Worm (Caenorhabditis elegans) whole organism, L4 larva: ENCODE results near the gene daf-6.
A peak's percentile ranks its signal among the peaks of the same experiment; 100 is the strongest.

Experiments used
- F44E2.7 ChIP-seq: fragments of 200-800 bp; sonication (Bioruptor generic); IDR thresholded peaks from 2 replicates; pipeline ENCODE4 v2.1.2; 2022; ENCODE audit warnings: missing genetic modification characterization, missing compliant biosample characterization
- F49E8.2 ChIP-seq: sonication (generic microtip); optimal IDR thresholded peaks from 2 replicates; lab custom pipeline; 2016; ENCODE audit warnings: missing compliant biosample characterization, mild to moderate bottlenecking, missing genetic modification characterization, borderline replicate concordance
- T20F7.1 ChIP-seq: fragments of 200-800 bp; sonication (Bioruptor generic); optimal IDR thresholded peaks from 2 replicates; lab custom pipeline; 2018; ENCODE audit warnings: mild to moderate bottlenecking, missing genetic modification characterization, missing compliant biosample characterization
- Y105C5A.15 ChIP-seq: fragments of 200-800 bp; sonication (Bioruptor generic); IDR thresholded peaks from 2 replicates; pipeline ENCODE4 v1.3.6; 2022; ENCODE audit warnings: missing genetic modification characterization, missing compliant biosample characterization
- Y75B8A.6 ChIP-seq: fragments of 200-800 bp; sonication (Bioruptor generic); IDR thresholded peaks from 2 replicates; pipeline ENCODE4 v1.3.6; 2022; ENCODE audit warnings: missing genetic modification reagents, missing genetic modification characterization, missing compliant biosample characterization
- ZK546.5 ChIP-seq, 2 experiments: sonication (generic microtip); optimal IDR thresholded peaks; 2 replicates each; lab custom pipeline; 2017; ENCODE audit warnings: missing biosample characterization in 2 of 2, missing genetic modification characterization in 2 of 2
- aha-1 ChIP-seq: fragments of 150-350 bp; peaks from one replicate; lab custom pipeline; 2014; ENCODE audit warnings: missing biosample characterization, missing genetic modification characterization
- aly-2 ChIP-seq: sonication (generic microtip); optimal IDR thresholded peaks from 2 replicates; lab custom pipeline; 2018; ENCODE audit warnings: missing biosample characterization, missing genetic modification characterization
- ceh-82 ChIP-seq: sonication (generic microtip); optimal IDR thresholded peaks from 2 replicates; lab custom pipeline; 2017; ENCODE audit warnings: missing biosample characterization, missing genetic modification characterization
- daf-12 ChIP-seq: fragments of 150-350 bp; optimal IDR thresholded peaks from 2 replicates; lab custom pipeline; 2014; ENCODE audit warnings: missing biosample characterization, missing genetic modification reagents, missing genetic modification characterization
- daf-16 ChIP-seq, 3 experiments: sonication (generic microtip); optimal IDR thresholded peaks; 2 replicates each; lab custom pipeline; 2016 to 2017; ENCODE audit warnings: missing genetic modification characterization in 3 of 3, missing genetic modification reagents in 3 of 3, mild to moderate bottlenecking in 2 of 3, missing compliant biosample characterization in 2 of 3, missing biosample characterization in 1 of 3, moderate library complexity in 1 of 3
- dmd-9 ChIP-seq: fragments of 200-800 bp; sonication (Bioruptor generic); IDR thresholded peaks from 2 replicates; pipeline ENCODE4 v1.3.6; 2022; ENCODE audit warnings: missing genetic modification reagents, missing genetic modification characterization, missing compliant biosample characterization
- dpl-1 ChIP-seq: fragments of 150-350 bp; optimal IDR thresholded peaks from 2 replicates; lab custom pipeline; 2014; ENCODE audit warnings: missing biosample characterization, missing genetic modification reagents, missing genetic modification characterization
- duxl-1 ChIP-seq: sonication (generic microtip); optimal IDR thresholded peaks from 2 replicates; lab custom pipeline; 2016; ENCODE audit warnings: mild to moderate bottlenecking, missing genetic modification characterization, moderate library complexity, missing compliant biosample characterization; ENCODE audit not compliant: poor library complexity
- dve-1 ChIP-seq: sonication (generic microtip); optimal IDR thresholded peaks from 2 replicates; lab custom pipeline; 2017; ENCODE audit warnings: antibody characterized with exemption, mild to moderate bottlenecking, missing genetic modification characterization, missing compliant biosample characterization; ENCODE audit not compliant: insufficient read depth
- egl-27 ChIP-seq: sonication (generic microtip); optimal IDR thresholded peaks from 3 replicates; lab custom pipeline; 2017; ENCODE audit warnings: missing biosample characterization, missing genetic modification reagents, missing genetic modification characterization
- fkh-10 ChIP-seq: fragments of 150-350 bp; optimal IDR thresholded peaks from 2 replicates; lab custom pipeline; 2014; ENCODE audit warnings: missing biosample characterization, missing genetic modification reagents, missing genetic modification characterization
- fos-1 ChIP-seq: fragments of 150-350 bp; optimal IDR thresholded peaks from 2 replicates; lab custom pipeline; 2014; ENCODE audit warnings: missing biosample characterization, missing genetic modification characterization
- hlh-11 ChIP-seq: fragments of 200-800 bp; sonication (Bioruptor generic); optimal IDR thresholded peaks from 2 replicates; lab custom pipeline; 2018; ENCODE audit warnings: mild to moderate bottlenecking, missing genetic modification characterization, missing compliant biosample characterization
- jun-1 ChIP-seq: fragments of 150-350 bp; optimal IDR thresholded peaks from 2 replicates; lab custom pipeline; 2014; ENCODE audit warnings: missing biosample characterization, missing genetic modification reagents, missing genetic modification characterization
- lin-1 ChIP-seq: fragments of 200-800 bp; sonication (Bioruptor generic); IDR thresholded peaks from 2 replicates; pipeline ENCODE4 v1.3.6; 2022; ENCODE audit warnings: missing genetic modification reagents, missing genetic modification characterization, missing compliant biosample characterization
- lin-13 ChIP-seq: fragments of 150-350 bp; optimal IDR thresholded peaks from 2 replicates; lab custom pipeline; 2014; ENCODE audit warnings: missing biosample characterization, missing genetic modification reagents, missing genetic modification characterization
- madf-5 ChIP-seq, 2 experiments: fragments of 200-800 bp; sonication (Bioruptor generic); IDR thresholded peaks; 2 replicates each; pipeline ENCODE4 v1.3.6; 2022; ENCODE audit warnings: missing compliant biosample characterization in 2 of 2, missing genetic modification characterization in 2 of 2
- madf-9 ChIP-seq: fragments of 200-800 bp; sonication (Bioruptor generic); conservative IDR thresholded peaks from 2 replicates; pipeline ENCODE4 v1.3.6; 2022; ENCODE audit warnings: missing genetic modification reagents, missing genetic modification characterization, missing compliant biosample characterization
- mdl-1 ChIP-seq, 2 experiments: fragments of 150-350 bp in 1 of 2; sonication (generic microtip) in 1 of 2; optimal IDR thresholded peaks; 2 replicates each; lab custom pipeline; 2014 to 2017; ENCODE audit warnings: missing biosample characterization in 2 of 2, missing genetic modification characterization in 2 of 2
- mes-2 ChIP-seq: sonication (generic microtip); optimal IDR thresholded peaks from 2 replicates; lab custom pipeline; 2016; ENCODE audit warnings: missing genotype, mild to moderate bottlenecking, missing genetic modification characterization, missing compliant biosample characterization; ENCODE audit not compliant: poor library complexity, severe bottlenecking
- mxl-2 ChIP-seq: fragments of 200-800 bp; sonication (Bioruptor generic); conservative IDR thresholded peaks from 2 replicates; pipeline ENCODE4 v1.3.6; 2022; ENCODE audit warnings: missing genetic modification reagents, missing genetic modification characterization, missing compliant biosample characterization
- mxl-3 ChIP-seq: fragments of 200-800 bp; sonication (Bioruptor generic); optimal IDR thresholded peaks from 2 replicates; lab custom pipeline; 2018; ENCODE audit warnings: mild to moderate bottlenecking, missing genetic modification characterization, missing compliant biosample characterization
- nhr-102 ChIP-seq: sonication (generic microtip); optimal IDR thresholded peaks from 2 replicates; lab custom pipeline; 2016; ENCODE audit warnings: mild to moderate bottlenecking, missing genetic modification characterization, moderate library complexity, missing compliant biosample characterization
- nhr-11 ChIP-seq: fragments of 150-350 bp; optimal IDR thresholded peaks from 2 replicates; lab custom pipeline; 2014; ENCODE audit warnings: missing biosample characterization, missing genetic modification characterization
- nhr-237 ChIP-seq: sonication (generic microtip); optimal IDR thresholded peaks from 2 replicates; lab custom pipeline; 2017; ENCODE audit warnings: missing biosample characterization, missing genetic modification characterization
- nhr-28 ChIP-seq: fragments of 150-350 bp; optimal IDR thresholded peaks from 2 replicates; lab custom pipeline; 2014; ENCODE audit warnings: missing biosample characterization, missing genetic modification characterization
- nhr-42 ChIP-seq: fragments of 200-800 bp; sonication (Bioruptor generic); IDR thresholded peaks from 2 replicates; pipeline ENCODE4 v1.3.6; 2022; ENCODE audit warnings: missing genetic modification characterization, missing compliant biosample characterization
- nhr-48 ChIP-seq: sonication (generic microtip); optimal IDR thresholded peaks from 2 replicates; lab custom pipeline; 2016; ENCODE audit warnings: mild to moderate bottlenecking, missing genetic modification characterization, missing compliant biosample characterization
- nhr-76 ChIP-seq: fragments of 150-350 bp; optimal IDR thresholded peaks from 2 replicates; lab custom pipeline; 2014; ENCODE audit warnings: missing biosample characterization, missing genetic modification characterization
- nhr-77 ChIP-seq: fragments of 150-350 bp; optimal IDR thresholded peaks from 2 replicates; lab custom pipeline; 2014; ENCODE audit warnings: missing biosample characterization, missing genetic modification characterization
- pha-4 ChIP-seq, 2 experiments: fragments of 150-350 bp in 1 of 2; fragments of 200-800 bp in 1 of 2; sonication (Bioruptor generic) in 1 of 2; IDR thresholded peaks in 1 of 2; optimal IDR thresholded peaks in 1 of 2; 2 replicates each; pipeline versions ENCODE4 v1.3.6 to Lab custom; 2014 to 2022; ENCODE audit warnings: missing genetic modification characterization in 2 of 2, missing genetic modification reagents in 2 of 2, missing biosample characterization in 1 of 2, missing compliant biosample characterization in 1 of 2
- pqm-1 ChIP-seq: sonication (generic microtip); optimal IDR thresholded peaks from 2 replicates; lab custom pipeline; 2017; ENCODE audit warnings: missing biosample characterization, missing genetic modification characterization
- rbr-2 ChIP-seq: sonication (generic microtip); optimal IDR thresholded peaks from 2 replicates; lab custom pipeline; 2016; ENCODE audit warnings: missing genotype, missing genetic modification characterization, missing compliant biosample characterization
- saeg-2 ChIP-seq: fragments of 200-800 bp; sonication (Bioruptor generic); IDR thresholded peaks from 2 replicates; pipeline ENCODE4 v1.3.6; 2022; ENCODE audit warnings: missing genetic modification reagents, missing genetic modification characterization, missing compliant biosample characterization
- skn-1 ChIP-seq: fragments of 150-350 bp; optimal IDR thresholded peaks from 2 replicates; lab custom pipeline; 2014; ENCODE audit warnings: missing biosample characterization, missing genetic modification characterization
- snpc-1.2 ChIP-seq: fragments of 200-800 bp; sonication (Bioruptor generic); IDR thresholded peaks from 2 replicates; pipeline ENCODE4 v1.3.6; 2022; ENCODE audit warnings: missing genetic modification reagents, missing genetic modification characterization, missing compliant biosample characterization
- unc-39 ChIP-seq: sonication (generic microtip); optimal IDR thresholded peaks from 2 replicates; lab custom pipeline; 2017; ENCODE audit warnings: missing biosample characterization, missing genetic modification characterization
- unc-62 ChIP-seq, 3 experiments: fragments of 150-350 bp in 1 of 3; sonication (generic microtip); optimal IDR thresholded peaks in 2 of 3; peaks in 1 of 3; 1 replicate in 1 of 3; 2 replicates in 2 of 3; lab custom pipeline; 2014 to 2017; ENCODE audit warnings: missing biosample characterization in 3 of 3, missing genetic modification characterization in 3 of 3, missing genetic modification reagents in 3 of 3, missing genotype in 1 of 3
- vab-7 ChIP-seq: fragments of 200-800 bp; sonication (Bioruptor generic); IDR thresholded peaks from 2 replicates; pipeline ENCODE4 v1.3.6; 2022; ENCODE audit warnings: missing genetic modification reagents, missing genetic modification characterization, missing compliant biosample characterization
- zfp-3 ChIP-seq: fragments of 200-800 bp; sonication (Bioruptor generic); conservative IDR thresholded peaks from 2 replicates; pipeline ENCODE4 v1.3.6; 2022; ENCODE audit warnings: missing genetic modification reagents, missing genetic modification characterization, missing compliant biosample characterization

Gene daf-6

DNA sequence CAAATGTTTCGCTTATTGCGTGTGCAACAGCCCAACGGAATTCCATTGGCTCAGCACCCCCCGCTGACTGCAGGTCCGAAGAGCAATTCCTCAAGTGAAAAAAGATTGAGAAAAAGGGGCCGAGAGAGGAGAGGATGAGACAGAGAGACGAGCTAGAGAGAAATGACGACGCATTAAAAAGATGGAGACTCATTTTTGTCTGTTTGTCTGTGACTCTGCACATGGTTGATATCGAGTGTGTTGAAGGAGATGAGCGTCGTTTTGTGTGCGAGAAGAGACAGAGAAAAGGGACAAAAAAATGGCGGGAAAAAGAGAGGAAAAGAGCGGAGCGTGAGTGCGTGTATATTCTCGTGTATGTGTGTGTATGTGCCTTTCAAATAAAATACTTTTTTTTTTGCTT lies 47.3 kb upstream of the daf-6 start (continued):
- TF ChIP-seq F49E8.2 (tag; lab: Kevin White, UChicago) = no peak
- TF ChIP-seq nhr-48 = peak; percentile 67
- TF ChIP-seq nhr-237 = no peak
- TF ChIP-seq fos-1 = no peak
- peak; percentile 75 for TF ChIP-seq dpl-1 (GFP tag; lab: Kevin White, UChicago)
- TF ChIP-seq F44E2.7 = no peak
- 0 out of 2 replicates have a peak, but pooled peaks have one; percentile 18 for TF ChIP-seq nhr-42 (GFP tag; lab: Robert Waterston, UW)
- TF ChIP-seq ZK546.5 (tag; optimal IDR thresholded peaks at IDR 0.05; lab: Kevin White, UChicago) = no peak
- peak; percentile 50 for TF ChIP-seq vab-7 (GFP tag; lab: Robert Waterston, UW)
- peak; percentile 74 for TF ChIP-seq mxl-3 (GFP tag; lab: Kevin White, UChicago)
- no peak for TF ChIP-seq mxl-2
- TF ChIP-seq egl-27 (tag; lab: Kevin White, UChicago) = peak; percentile 63
- TF ChIP-seq daf-16 (GFP tag; optimal IDR thresholded peaks at IDR 0.05; lab: Kevin White, UChicago) = peak in 1 of 2 experiments; percentile 64
- TF ChIP-seq daf-16 (tag; optimal IDR thresholded peaks at IDR 0.05; lab: Kevin White, UChicago) = peak; percentile 59
- peak; percentile 90 for TF ChIP-seq nhr-28 (tag; lab: Kevin White, UChicago)
- TF ChIP-seq nhr-102 = no peak
- no peak for TF ChIP-seq duxl-1 (tag; lab: Kevin White, UChicago)
- peak; percentile 85 for TF ChIP-seq nhr-77 (tag; lab: Kevin White, UChicago)
- TF ChIP-seq madf-5 (GFP tag; IDR thresholded peaks at IDR 0.05; lab: Robert Waterston, UW) = no peak
- TF ChIP-seq dve-1 (tag; lab: Kevin White, UChicago) = peak; percentile 87
- peak; percentile 60 for TF ChIP-seq T20F7.1
- TF ChIP-seq rbr-2 (tag; lab: Kevin White, UChicago) = peak; percentile 91
- TF ChIP-seq jun-1 (tag; lab: Kevin White, UChicago) = peak; percentile 60
- peak; percentile 75 to 97 for TF ChIP-seq mdl-1 (tag; optimal IDR thresholded peaks at IDR 0.05; lab: Kevin White, UChicago)
- TF ChIP-seq lin-13 (GFP tag; lab: Kevin White, UChicago) = peak; percentile 70
- TF ChIP-seq dmd-9 (GFP tag; lab: Robert Waterston, UW) = no peak
- no peak for TF ChIP-seq zfp-3 (GFP tag; lab: Robert Waterston, UW)
- no peak for TF ChIP-seq ceh-82
- no peak for TF ChIP-seq unc-39 (tag; lab: Kevin White, UChicago)
- TF ChIP-seq mes-2 (tag; lab: Kevin White, UChicago) = peak; percentile 84
- TF ChIP-seq, all 104 proteins: peak for 44

DNA sequence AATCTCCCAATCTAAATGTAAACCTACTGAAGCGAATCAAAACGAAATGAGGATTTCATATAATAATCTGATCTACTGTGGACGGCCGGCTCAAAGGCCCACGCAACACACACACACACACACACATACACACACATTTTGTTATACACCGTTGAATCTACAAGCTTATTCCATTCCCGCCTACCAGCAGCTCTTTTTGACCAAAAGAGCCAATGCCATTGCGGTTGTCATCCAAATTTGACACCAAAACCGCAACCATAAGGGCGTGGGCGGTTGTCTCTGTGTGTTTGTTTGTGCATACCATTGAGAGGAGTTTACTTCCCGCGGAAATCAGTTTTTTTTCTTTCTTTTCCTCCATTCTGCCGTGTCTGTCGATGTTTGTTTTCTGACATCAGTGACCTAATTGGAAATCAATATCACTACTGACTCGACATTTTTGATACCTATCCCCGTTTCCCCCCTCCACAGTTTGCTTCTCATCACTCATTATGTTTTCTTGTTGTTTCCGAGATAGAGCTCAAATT lies 45.4 kb upstream of the daf-6 start:
- TF ChIP-seq nhr-48 = no peak
- peak; percentile 96 for TF ChIP-seq aha-1 (tag; lab: Kevin White, UChicago)
- TF ChIP-seq aly-2 (tag; lab: Kevin White, UChicago) = no peak
- TF ChIP-seq pha-4 (GFP tag; IDR thresholded peaks at IDR 0.05; lab: Robert Waterston, UW) = no peak
- peak; percentile 77 for TF ChIP-seq pha-4 (tag; optimal IDR thresholded peaks at IDR 0.05; lab: Kevin White, UChicago)
- TF ChIP-seq madf-9 (GFP tag; lab: Robert Waterston, UW) = no peak
- no peak for TF ChIP-seq daf-16 (GFP tag; optimal IDR thresholded peaks at IDR 0.05; lab: Kevin White, UChicago)
- TF ChIP-seq daf-16 (tag; optimal IDR thresholded peaks at IDR 0.05; lab: Kevin White, UChicago) = peak; percentile 15
- TF ChIP-seq, all 104 proteins: peak for 3

DNA sequence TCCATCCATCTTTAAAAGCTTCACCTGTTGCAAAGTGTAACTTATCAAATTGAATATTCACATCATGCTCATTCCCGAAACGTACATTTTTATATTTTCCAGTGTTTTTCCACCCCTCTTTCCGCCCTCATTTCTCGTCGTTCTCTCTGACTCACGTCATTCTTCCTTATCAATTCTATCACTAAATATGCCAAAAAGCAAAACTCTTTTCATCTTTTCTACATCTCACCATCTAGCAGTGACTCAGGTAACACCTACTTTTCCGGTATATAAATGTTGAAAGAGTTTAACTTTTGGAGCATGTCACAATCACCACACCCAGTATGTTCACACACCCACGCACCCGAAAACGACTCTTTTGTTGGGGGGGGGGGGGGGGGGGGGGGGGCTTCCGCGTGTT lies 43.8 kb upstream of the daf-6 start:
- no peak for TF ChIP-seq daf-12
- peak; percentile 32 for TF ChIP-seq mes-2 (tag; lab: Kevin White, UChicago)
- no peak for TF ChIP-seq nhr-11 (tag; lab: Kevin White, UChicago)
- peak; percentile 29 for TF ChIP-seq nhr-28 (tag; lab: Kevin White, UChicago)
- no peak for TF ChIP-seq skn-1 (tag; lab: Kevin White, UChicago)
- peak in 1 of 2 experiments; percentile 92 for TF ChIP-seq unc-62 (GFP tag; optimal IDR thresholded peaks at IDR 0.05 in 1 of 2; lab: Kevin White, UChicago)
- TF ChIP-seq unc-62 (tag; optimal IDR thresholded peaks at IDR 0.05; lab: Kevin White, UChicago) = no peak
- peak; percentile 41 for TF ChIP-seq hlh-11 (tag; lab: Kevin White, UChicago)
- TF ChIP-seq snpc-1.2 (GFP tag; lab: Robert Waterston, UW) = no peak
- TF ChIP-seq fkh-10 (GFP tag; lab: Kevin White, UChicago) = no peak
- no peak for TF ChIP-seq nhr-76 (tag; lab: Kevin White, UChicago)
- TF ChIP-seq ceh-82 = no peak
- TF ChIP-seq egl-27 (tag; lab: Kevin White, UChicago) = no peak
- TF ChIP-seq saeg-2 = no peak
- no peak for TF ChIP-seq Y75B8A.6 (GFP tag; lab: Robert Waterston, UW)
- no peak for TF ChIP-seq lin-1
- TF ChIP-seq Y105C5A.15 (GFP tag; lab: Robert Waterston, UW) = no peak
- no peak for TF ChIP-seq daf-16 (GFP tag; optimal IDR thresholded peaks at IDR 0.05; lab: Kevin White, UChicago)
- peak; percentile 45 for TF ChIP-seq daf-16 (tag; optimal IDR thresholded peaks at IDR 0.05; lab: Kevin White, UChicago)
- TF ChIP-seq pqm-1 (tag; lab: Kevin White, UChicago) = peak; percentile 60
